Worm (Caenorhabditis elegans) whole organism, mixed stage, embryonic: Measurements from ENCODE around the gene R04D3.4.

ENCODE experiments used
- ceh-83 ChIP-seq: fragments of 200-800 bp; sonication (Bioruptor generic); optimal IDR thresholded peaks from 2 replicates; lab custom pipeline; 2018; ENCODE audit warnings: mild to moderate bottlenecking, missing genetic modification characterization, missing compliant biosample characterization
- cnd-1 ChIP-seq: fragments of 200-800 bp; sonication (Bioruptor generic); optimal IDR thresholded peaks from 2 replicates; lab custom pipeline; 2018; ENCODE audit warnings: mild to moderate bottlenecking, missing genetic modification characterization, missing compliant biosample characterization
- elt-1 ChIP-seq: sonication (generic microtip); optimal IDR thresholded peaks from 2 replicates; lab custom pipeline; 2017; ENCODE audit warnings: missing genetic modification characterization, mild to moderate bottlenecking, missing compliant biosample characterization, antibody characterized with exemption, moderate library complexity, borderline replicate concordance; ENCODE audit not compliant: insufficient read depth
- flh-1 ChIP-seq: fragments of 200-800 bp; sonication (Bioruptor generic); optimal IDR thresholded peaks from 2 replicates; lab custom pipeline; 2018; ENCODE audit warnings: mild to moderate bottlenecking, missing genetic modification characterization, moderate library complexity, missing compliant biosample characterization
- lin-13 ChIP-seq: fragments of 150-350 bp; optimal IDR thresholded peaks from 2 replicates; lab custom pipeline; 2014; ENCODE audit warnings: missing biosample characterization, missing genetic modification characterization
- nhr-12 ChIP-seq: fragments of 150-350 bp; optimal IDR thresholded peaks from 2 replicates; lab custom pipeline; 2014; ENCODE audit warnings: missing biosample characterization, missing genetic modification characterization
- nhr-2 ChIP-seq: fragments of 150-350 bp; optimal IDR thresholded peaks from 2 replicates; lab custom pipeline; 2014; ENCODE audit warnings: missing biosample characterization, missing genetic modification characterization
- nhr-237 ChIP-seq: fragments of 150-350 bp; optimal IDR thresholded peaks from 2 replicates; lab custom pipeline; 2014; ENCODE audit warnings: missing biosample characterization, missing genetic modification characterization
- nhr-28 ChIP-seq: fragments of 150-350 bp; optimal IDR thresholded peaks from 2 replicates; lab custom pipeline; 2014; ENCODE audit warnings: missing biosample characterization, missing genetic modification characterization
- snpc-4 ChIP-seq: fragments of 150-350 bp; optimal IDR thresholded peaks from 2 replicates; lab custom pipeline; 2014; ENCODE audit warnings: missing biosample characterization, missing genetic modification characterization
- unc-62 ChIP-seq: fragments of 150-350 bp; optimal IDR thresholded peaks from 2 replicates; lab custom pipeline; 2014; ENCODE audit warnings: missing biosample characterization, missing genetic modification reagents, missing genetic modification characterization
- zip-8 ChIP-seq: fragments of 150-350 bp; optimal IDR thresholded peaks from 2 replicates; lab custom pipeline; 2014; ENCODE audit warnings: missing biosample characterization, missing genetic modification characterization

ce11 chrX:13251354-13251843 lies 37.2 kb downstream of the R04D3.4 start:
- no peak for TF ChIP-seq nhr-12 (tag; lab: Kevin White, UChicago)
- TF ChIP-seq lin-13 = peak; percentile 41
- no peak for TF ChIP-seq cnd-1 (tag; lab: Kevin White, UChicago)
- TF ChIP-seq snpc-4 = no peak
- no peak for TF ChIP-seq zip-8
- no peak for TF ChIP-seq flh-1 (GFP tag; lab: Kevin White, UChicago)
- peak; percentile 63 for TF ChIP-seq nhr-2 (tag; lab: Kevin White, UChicago)
- peak; percentile 81 for TF ChIP-seq unc-62 (GFP tag; lab: Kevin White, UChicago)
- no peak for TF ChIP-seq ceh-83 (GFP tag; lab: Kevin White, UChicago)
- TF ChIP-seq nhr-237 (tag; lab: Kevin White, UChicago) = peak; percentile 29
- no peak for TF ChIP-seq nhr-28
- TF ChIP-seq elt-1 = peak; percentile 76
